Worm (Caenorhabditis elegans): Measurements from ENCODE around the gene ZK355.8.

DNA sequence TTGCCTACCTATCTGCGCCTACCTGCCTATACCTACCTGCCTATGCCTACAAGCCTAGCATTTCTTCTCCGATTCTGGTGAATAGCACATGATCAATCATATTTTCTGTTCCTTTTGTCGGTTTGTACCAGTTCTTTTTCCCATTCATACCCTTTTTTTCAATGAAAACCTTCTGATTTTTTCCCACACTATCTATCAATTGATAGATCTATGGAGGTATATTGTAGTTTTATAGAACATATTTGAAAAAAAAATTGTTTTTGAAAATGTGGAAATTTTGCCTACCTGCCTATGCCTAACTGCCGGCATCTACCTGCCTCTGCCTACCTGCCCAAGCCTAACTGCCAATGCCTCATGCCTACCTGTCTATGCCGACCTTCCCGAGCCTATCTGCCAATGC is 36.0 kb downstream of the ZK355.8 start:
- TF ChIP-seq flt-1 (GFP tag; IDR thresholded peaks at IDR 0.05) (no peak), F13C5.2 (tag; optimal IDR thresholded peaks at IDR 0.05) (no peak), aly-1 (tag; optimal IDR thresholded peaks at IDR 0.05) (no peak), B0310.2 (tag; optimal IDR thresholded peaks at IDR 0.05) (no peak), scrt-1 (GFP tag; IDR thresholded peaks at IDR 0.05) (no peak), pes-1 (GFP tag; IDR thresholded peaks at IDR 0.05) (no peak), ama-1 (optimal IDR thresholded peaks at IDR 0.05) (no peak), ceh-36 (tag; optimal IDR thresholded peaks at IDR 0.05) (no peak), tbx-37 (GFP tag; conservative IDR thresholded peaks at IDR 0.05) (no peak)

All from whole organism, early embryonic.